Fruit fly (Drosophila melanogaster) whole organism, embryonic: ENCODE data around the gene CG17329.
A peak's percentile ranks its signal among the peaks of the same experiment; 100 is the strongest.

ENCODE experiments used
- CG10147 ChIP-seq: fragments of 200-800 bp; sonication (Bioruptor generic); optimal IDR thresholded peaks from 2 replicates; lab custom pipeline; 2019; ENCODE audit warnings: missing biosample characterization, mild to moderate bottlenecking, missing genetic modification characterization, moderate library complexity
- CG12769 ChIP-seq: fragments of 200-800 bp; sonication (Bioruptor generic); optimal IDR thresholded peaks from 2 replicates; lab custom pipeline; 2019; ENCODE audit warnings: missing biosample characterization, mild to moderate bottlenecking, missing genetic modification characterization, moderate library complexity
- CG13624 ChIP-seq: fragments of 200-800 bp; sonication (Bioruptor generic); optimal IDR thresholded peaks from 2 replicates; lab custom pipeline; 2016; ENCODE audit warnings: missing biosample characterization, missing genetic modification characterization
- CG13894 ChIP-seq: fragments of 200-800 bp; sonication (Bioruptor generic); optimal IDR thresholded peaks from 3 replicates; lab custom pipeline; 2018; ENCODE audit warnings: missing biosample characterization, mild to moderate bottlenecking, missing genetic modification characterization, moderate library complexity
- CG14667 ChIP-seq: fragments of 200-800 bp; sonication (Bioruptor generic); IDR thresholded peaks from 2 replicates; pipeline ENCODE4 v1.3.6; 2022; ENCODE audit warnings: missing biosample characterization, missing genetic modification characterization
- CG15073 ChIP-seq: fragments of 200-800 bp; sonication (Bioruptor generic); optimal IDR thresholded peaks from 2 replicates; lab custom pipeline; 2016; ENCODE audit warnings: missing biosample characterization, missing genetic modification characterization
- CG15479 ChIP-seq: fragments of 200-800 bp; sonication (Bioruptor generic); optimal IDR thresholded peaks from 3 replicates; lab custom pipeline; 2019; ENCODE audit warnings: missing biosample characterization, mild to moderate bottlenecking, missing genetic modification characterization, moderate library complexity
- CG17385 ChIP-seq: fragments of 200-800 bp; sonication (Bioruptor generic); optimal IDR thresholded peaks from 3 replicates; lab custom pipeline; 2018; ENCODE audit warnings: missing biosample characterization, mild to moderate bottlenecking, missing genetic modification characterization
- CG18262 ChIP-seq: fragments of 200-800 bp; optimal IDR thresholded peaks from 3 replicates; lab custom pipeline; 2019; ENCODE audit warnings: missing biosample characterization, mild to moderate bottlenecking, missing genetic modification characterization, moderate library complexity
- CG30403 ChIP-seq: fragments of 200-800 bp; sonication (Bioruptor generic); optimal IDR thresholded peaks from 3 replicates; lab custom pipeline; 2016; ENCODE audit warnings: missing biosample characterization, missing genetic modification characterization
- CG31365 ChIP-seq: fragments of 200-800 bp; sonication (Bioruptor generic); optimal IDR thresholded peaks from 2 replicates; lab custom pipeline; 2018; ENCODE audit warnings: missing biosample characterization, mild to moderate bottlenecking, missing genetic modification characterization
- CG32767 ChIP-seq: fragments of 200-800 bp; sonication (Bioruptor generic); IDR thresholded peaks from 2 replicates; pipeline ENCODE4 v1.3.6; 2022; ENCODE audit warnings: missing biosample characterization, missing genetic modification characterization
- CG33213 ChIP-seq: fragments of 200-800 bp; sonication (Bioruptor generic); optimal IDR thresholded peaks from 3 replicates; lab custom pipeline; 2016; ENCODE audit warnings: missing biosample characterization, missing genetic modification characterization
- CG34224 ChIP-seq: fragments of 200-800 bp; sonication (Bioruptor generic); IDR thresholded peaks from 3 replicates; pipeline ENCODE4 v1.3.6; 2022; ENCODE audit warnings: missing biosample characterization, missing genetic modification characterization; ENCODE audit not compliant: partially characterized antibody
- CG3838 ChIP-seq: fragments of 200-800 bp; sonication (Bioruptor generic); optimal IDR thresholded peaks from 3 replicates; lab custom pipeline; 2016; ENCODE audit warnings: missing biosample characterization, missing genetic modification characterization
- CG4617 ChIP-seq: fragments of 200-800 bp; sonication (Bioruptor generic); optimal IDR thresholded peaks from 3 replicates; lab custom pipeline; 2016; ENCODE audit warnings: missing biosample characterization, missing genetic modification characterization, borderline replicate concordance
- CG4707 ChIP-seq: fragments of 200-800 bp; sonication (Bioruptor generic); optimal IDR thresholded peaks from 2 replicates; lab custom pipeline; 2018; ENCODE audit warnings: missing biosample characterization, mild to moderate bottlenecking, missing genetic modification characterization, moderate library complexity
- CG5180 ChIP-seq: fragments of 200-800 bp; sonication (Bioruptor generic); optimal IDR thresholded peaks from 3 replicates; lab custom pipeline; 2017; ENCODE audit warnings: missing biosample characterization, missing genetic modification characterization, mild to moderate bottlenecking, moderate library complexity, missing genetic modification reagents
- CG6254 ChIP-seq: fragments of 200-800 bp; sonication (Bioruptor generic); optimal IDR thresholded peaks from 3 replicates; lab custom pipeline; 2017; ENCODE audit warnings: mild to moderate bottlenecking, missing biosample characterization, missing genetic modification reagents, missing genetic modification characterization
- CG6765 ChIP-seq: fragments of 200-800 bp; sonication (Bioruptor generic); optimal IDR thresholded peaks from 3 replicates; lab custom pipeline; 2017; ENCODE audit warnings: missing biosample characterization, mild to moderate bottlenecking, missing genetic modification characterization
- CG7556 ChIP-seq: fragments of 200-800 bp; sonication (Bioruptor generic); optimal IDR thresholded peaks from 2 replicates; lab custom pipeline; 2017; ENCODE audit warnings: missing biosample characterization, mild to moderate bottlenecking, missing genetic modification characterization
- CG7963 ChIP-seq: fragments of 200-800 bp; sonication (Bioruptor generic); IDR thresholded peaks from 3 replicates; pipeline ENCODE4 v1.3.6; 2022; ENCODE audit warnings: missing biosample characterization, missing genetic modification characterization; ENCODE audit not compliant: partially characterized antibody
- CkIIα-i1 ChIP-seq: fragments of 200-800 bp; sonication (Bioruptor generic); IDR thresholded peaks from 2 replicates; pipeline ENCODE4 v1.3.6; 2022; ENCODE audit warnings: missing biosample characterization, missing genetic modification characterization
- Dek ChIP-seq: fragments of 200-800 bp; sonication (Bioruptor generic); optimal IDR thresholded peaks from 3 replicates; lab custom pipeline; 2019; ENCODE audit warnings: missing biosample characterization, mild to moderate bottlenecking, missing genetic modification characterization, moderate library complexity
- Ets97D ChIP-seq: fragments of 200-800 bp; sonication (Bioruptor generic); optimal IDR thresholded peaks from 3 replicates; lab custom pipeline; 2016; ENCODE audit warnings: missing biosample characterization, missing genetic modification characterization
- Mad ChIP-seq: fragments of 200-800 bp; sonication (Bioruptor generic); optimal IDR thresholded peaks from 2 replicates; lab custom pipeline; 2016; ENCODE audit warnings: missing biosample characterization, missing genetic modification characterization
- Meics ChIP-seq: fragments of 200-800 bp; sonication (Bioruptor generic); optimal IDR thresholded peaks from 2 replicates; lab custom pipeline; 2017; ENCODE audit warnings: missing biosample characterization, mild to moderate bottlenecking, missing genetic modification characterization
- NFAT ChIP-seq: fragments of 200-800 bp; sonication (Bioruptor generic); IDR thresholded peaks from 2 replicates; pipeline ENCODE4 v1.3.6; 2022; ENCODE audit warnings: missing biosample characterization, missing genetic modification characterization
- Oli ChIP-seq: fragments of 200-800 bp; sonication (Bioruptor generic); optimal IDR thresholded peaks from 2 replicates; lab custom pipeline; 2018; ENCODE audit warnings: missing biosample characterization, mild to moderate bottlenecking, missing genetic modification characterization, moderate library complexity
- Rfx ChIP-seq: fragments of 200-800 bp; sonication (Bioruptor generic); IDR thresholded peaks from 2 replicates; pipeline ENCODE4 v1.3.6; 2022; ENCODE audit warnings: missing biosample characterization, missing genetic modification characterization
- Rx ChIP-seq: fragments of 200-800 bp; sonication (Bioruptor generic); IDR thresholded peaks from 2 replicates; pipeline ENCODE4 v1.3.6; 2022; ENCODE audit warnings: missing biosample characterization, missing genetic modification characterization
- ci ChIP-seq: fragments of 200-800 bp; sonication (Bioruptor generic); IDR thresholded peaks from 3 replicates; pipeline ENCODE4 v1.3.6; 2022; ENCODE audit warnings: missing biosample characterization, missing genetic modification characterization
- crol ChIP-seq: fragments of 200-800 bp; sonication (Bioruptor generic); IDR thresholded peaks from 2 replicates; pipeline ENCODE4 v1.3.6; 2022; ENCODE audit warnings: missing biosample characterization, missing genetic modification characterization
- en ChIP-seq: fragments of 200-800 bp; sonication (Bioruptor generic); optimal IDR thresholded peaks from 2 replicates; lab custom pipeline; 2016; ENCODE audit warnings: missing biosample characterization, missing genetic modification characterization
- fu2 ChIP-seq: fragments of 200-800 bp; sonication (Bioruptor generic); optimal IDR thresholded peaks from 2 replicates; lab custom pipeline; 2016; ENCODE audit warnings: missing biosample characterization, missing genetic modification characterization
- gcm2 ChIP-seq: fragments of 200-800 bp; sonication (Bioruptor generic); optimal IDR thresholded peaks from 2 replicates; lab custom pipeline; 2016; ENCODE audit warnings: missing biosample characterization, missing genetic modification characterization
- gsb-n ChIP-seq: fragments of 200-800 bp; sonication (Bioruptor generic); optimal IDR thresholded peaks from 3 replicates; lab custom pipeline; 2018; ENCODE audit warnings: missing biosample characterization, mild to moderate bottlenecking, missing genetic modification characterization
- jumu ChIP-seq: fragments of 200-800 bp; sonication (Bioruptor generic); optimal IDR thresholded peaks from 3 replicates; lab custom pipeline; 2016; ENCODE audit warnings: missing biosample characterization, missing genetic modification characterization
- klu ChIP-seq: fragments of 200-800 bp; sonication (Bioruptor generic); IDR thresholded peaks from 2 replicates; pipeline ENCODE4 v1.3.6; 2022; ENCODE audit warnings: missing biosample characterization, missing genetic modification characterization
- odd ChIP-seq: fragments of 200-800 bp; sonication (Bioruptor generic); optimal IDR thresholded peaks from 2 replicates; lab custom pipeline; 2017; ENCODE audit warnings: missing biosample characterization, mild to moderate bottlenecking, missing genetic modification characterization
- rib ChIP-seq: fragments of 200-800 bp; sonication (Bioruptor generic); IDR thresholded peaks from 2 replicates; pipeline ENCODE4 v1.3.6; 2022; ENCODE audit warnings: missing biosample characterization, missing genetic modification characterization
- row ChIP-seq: fragments of 200-800 bp; sonication (Bioruptor generic); IDR thresholded peaks from 3 replicates; pipeline ENCODE4 v1.3.6; 2022; ENCODE audit warnings: missing biosample characterization, missing genetic modification characterization
- salm ChIP-seq: fragments of 200-800 bp; sonication (Bioruptor generic); optimal IDR thresholded peaks from 2 replicates; lab custom pipeline; 2018; ENCODE audit warnings: missing biosample characterization, mild to moderate bottlenecking, missing genetic modification characterization
- sna ChIP-seq: fragments of 200-800 bp; sonication (Bioruptor generic); IDR thresholded peaks from 2 replicates; pipeline ENCODE4 v1.3.6; 2022; ENCODE audit warnings: missing biosample characterization, missing genetic modification characterization; ENCODE audit not compliant: partially characterized antibody
- sr ChIP-seq: fragments of 200-800 bp; sonication (Bioruptor generic); IDR thresholded peaks from 3 replicates; pipeline ENCODE4 v1.3.6; 2022; ENCODE audit warnings: missing biosample characterization, missing genetic modification characterization
- tio ChIP-seq: fragments of 200-800 bp; sonication (Bioruptor generic); optimal IDR thresholded peaks from 2 replicates; lab custom pipeline; 2017; ENCODE audit warnings: missing biosample characterization, missing genetic modification characterization, inconsistent platforms
- trem ChIP-seq: fragments of 200-800 bp; optimal IDR thresholded peaks from 3 replicates; lab custom pipeline; 2019; ENCODE audit warnings: missing biosample characterization, mild to moderate bottlenecking, missing genetic modification characterization, moderate library complexity
- ttk ChIP-seq: fragments of 200-800 bp; sonication (Bioruptor generic); IDR thresholded peaks from 2 replicates; pipeline ENCODE4 v2.1.2; 2022; ENCODE audit warnings: missing biosample characterization, missing genetic modification characterization
- tx ChIP-seq: fragments of 200-800 bp; sonication (Bioruptor generic); optimal IDR thresholded peaks from 2 replicates; lab custom pipeline; 2016; ENCODE audit warnings: missing biosample characterization, missing genetic modification characterization

CG17329 gene

DNA sequence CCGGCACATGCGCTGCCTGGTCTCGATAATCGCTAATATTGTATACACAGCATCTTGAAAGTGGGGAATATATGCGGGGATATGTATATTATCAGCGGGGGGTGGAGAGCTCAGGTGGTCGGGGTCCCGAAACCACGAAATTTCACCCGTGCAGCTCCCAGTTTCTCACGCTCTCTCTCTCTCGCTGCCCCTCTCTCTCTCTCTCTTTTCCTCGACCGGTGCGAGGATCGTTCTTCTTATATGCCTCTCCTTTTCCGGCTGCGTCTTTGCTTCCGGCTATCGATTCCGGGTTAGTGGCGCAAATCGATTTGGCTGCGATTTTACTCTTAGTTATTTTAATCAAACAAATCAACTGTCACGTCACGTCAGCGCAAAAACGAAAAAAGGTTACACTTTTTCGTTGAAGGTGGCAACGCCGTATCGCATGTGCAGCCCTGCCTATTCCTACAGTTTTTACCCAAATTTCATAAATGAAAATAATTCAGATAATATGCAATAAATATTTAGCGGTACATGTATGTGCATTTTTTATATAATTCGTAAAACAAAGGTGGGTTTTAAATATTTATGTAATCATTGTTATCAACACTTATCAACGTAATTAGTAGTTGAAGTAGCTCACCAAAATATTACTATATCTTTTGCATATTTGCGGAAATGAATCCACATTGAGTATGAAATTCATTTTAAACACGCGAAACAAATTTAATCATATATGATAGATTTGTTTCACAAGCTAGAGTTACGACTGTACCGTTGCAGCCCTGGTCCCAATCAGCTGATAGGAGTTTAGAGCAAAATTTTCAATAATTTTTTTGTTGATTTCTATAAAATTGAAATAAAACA is 8.6 kb downstream of the CG17329 start, which contains the start of the genes heix and CG17328 (continued):
- no peak for TF ChIP-seq CG6254
- TF ChIP-seq CG10147 (GFP tag; lab: Kevin White, UChicago) = no peak
- peak; percentile 58 for TF ChIP-seq CG17385 (GFP tag; lab: Kevin White, UChicago)
- TF ChIP-seq CG4617 (GFP tag; lab: Kevin White, UChicago) = peak; percentile 94
- TF ChIP-seq CG12769 (tag; lab: Kevin White, UChicago) = peak; percentile 96
- TF ChIP-seq NFAT (GFP tag; lab: Robert Waterston, UW) = peak; percentile 84
- no peak for TF ChIP-seq CG7963 (GFP tag; lab: Robert Waterston, UW)
- peak; percentile 69 for TF ChIP-seq Mad (GFP tag; lab: Kevin White, UChicago)
- peak; percentile 60 for TF ChIP-seq CG13624 (GFP tag; lab: Kevin White, UChicago)
- peak; percentile 68 for TF ChIP-seq ttk (GFP tag; lab: Robert Waterston, UW)
- TF ChIP-seq sr (GFP tag; lab: Robert Waterston, UW) = no peak
- peak; percentile 72 for TF ChIP-seq CG7556 (GFP tag; lab: Kevin White, UChicago)
- TF ChIP-seq Rx (GFP tag; lab: Robert Waterston, UW) = peak; percentile 52
- TF ChIP-seq CG15073 (GFP tag; lab: Kevin White, UChicago) = no peak
- TF ChIP-seq CG31365 (tag; lab: Kevin White, UChicago) = no peak
- TF ChIP-seq CG15479 (GFP tag; lab: Kevin White, UChicago) = peak; percentile 73
- TF ChIP-seq CG34224 (GFP tag; lab: Robert Waterston, UW) = 0 out of 3 replicates have a peak, but pooled peaks have one; percentile 12
- TF ChIP-seq jumu = peak; percentile 50
- TF ChIP-seq salm = no peak
- no peak for TF ChIP-seq gcm2 (GFP tag; lab: Kevin White, UChicago)
- no peak for TF ChIP-seq CG6765
- no peak; the same call in 1 of the 2 replicates for TF ChIP-seq CG14667 (GFP tag; lab: Robert Waterston, UW)
- peak; percentile 50 for TF ChIP-seq gsb-n (tag; lab: Kevin White, UChicago)
- peak; percentile 19 for TF ChIP-seq odd
- peak; percentile 85 for TF ChIP-seq Rfx (GFP tag; lab: Robert Waterston, UW)
- no peak for TF ChIP-seq Oli (tag; lab: Kevin White, UChicago)
- TF ChIP-seq tx (GFP tag; lab: Kevin White, UChicago) = peak; percentile 22
- TF ChIP-seq CG4707 (GFP tag; lab: Kevin White, UChicago) = no peak
- peak; percentile 73 for TF ChIP-seq Meics
- peak; percentile 70 for TF ChIP-seq CG18262 (tag; lab: Kevin White, UChicago)
- no peak; the same call in 1 of the 2 replicates for TF ChIP-seq klu (GFP tag; lab: Robert Waterston, UW)
- TF ChIP-seq Dek (tag; lab: Kevin White, UChicago) = peak; percentile 76
- no peak; the same call in 1 of the 2 replicates for TF ChIP-seq CG32767
- TF ChIP-seq trem (tag; lab: Kevin White, UChicago) = peak; percentile 66
- TF ChIP-seq row (GFP tag; lab: Robert Waterston, UW) = peak; percentile 89
- TF ChIP-seq en (GFP tag; lab: Kevin White, UChicago) = no peak
- peak; percentile 38 for TF ChIP-seq CG33213 (GFP tag; lab: Kevin White, UChicago)
- TF ChIP-seq CG13894 (tag; lab: Kevin White, UChicago) = peak; percentile 32
- 0 out of 2 replicates have a peak, but pooled peaks have one; percentile 36 for TF ChIP-seq rib (GFP tag; lab: Robert Waterston, UW)
- TF ChIP-seq fu2 (GFP tag; lab: Kevin White, UChicago) = peak; percentile 45
- peak; percentile 93 for TF ChIP-seq crol (GFP tag; lab: Robert Waterston, UW)
- TF ChIP-seq CG30403 (GFP tag; lab: Kevin White, UChicago) = peak; percentile 88
- TF ChIP-seq Ets97D (GFP tag; lab: Kevin White, UChicago) = peak; percentile 74
- TF ChIP-seq CG5180 = no peak
- TF ChIP-seq CG3838 (GFP tag; lab: Kevin White, UChicago) = no peak
- no peak for TF ChIP-seq CkIIα-i1 (GFP tag; lab: Robert Waterston, UW)
- TF ChIP-seq tio = peak; percentile 80
- TF ChIP-seq ci (GFP tag; lab: Robert Waterston, UW) = peak; percentile 80
- TF ChIP-seq sna (GFP tag; lab: Robert Waterston, UW) = no peak
